Worm (Caenorhabditis elegans) whole organism, early embryonic: Measurements from ENCODE around the gene mrps-9.

ENCODE experiments used
- F13C5.2 ChIP-seq: sonication (generic microtip); optimal IDR thresholded peaks from 2 replicates; lab custom pipeline; 2017; ENCODE audit warnings: mild to moderate bottlenecking, missing genetic modification characterization, inconsistent platforms, missing compliant biosample characterization
- aly-1 ChIP-seq: sonication (generic microtip); optimal IDR thresholded peaks from 2 replicates; lab custom pipeline; 2016; ENCODE audit warnings: missing genetic modification characterization, missing compliant biosample characterization
- ama-1 ChIP-seq: fragments of 150-350 bp; optimal IDR thresholded peaks from 2 replicates; lab custom pipeline; 2014
- ceh-13 ChIP-seq: fragments of 200-800 bp; sonication (Bioruptor generic); optimal IDR thresholded peaks from 2 replicates; lab custom pipeline; 2018; ENCODE audit warnings: mild to moderate bottlenecking, missing genetic modification characterization, missing compliant biosample characterization
- ets-7 ChIP-seq: sonication (generic microtip); optimal IDR thresholded peaks from 2 replicates; lab custom pipeline; 2016; ENCODE audit warnings: missing genotype, missing genetic modification characterization, missing compliant biosample characterization
- flt-1 ChIP-seq: fragments of 200-800 bp; sonication (Bioruptor generic); IDR thresholded peaks from 2 replicates; pipeline ENCODE4 v1.3.6; 2022; ENCODE audit warnings: missing genetic modification characterization, missing compliant biosample characterization
- hmbx-1 ChIP-seq: sonication (generic microtip); optimal IDR thresholded peaks from 2 replicates; lab custom pipeline; 2016; ENCODE audit warnings: mild to moderate bottlenecking, missing genetic modification characterization, missing compliant biosample characterization
- hmg-4 ChIP-seq: fragments of 200-800 bp; sonication (Bioruptor generic); optimal IDR thresholded peaks from 2 replicates; lab custom pipeline; 2018; ENCODE audit warnings: mild to moderate bottlenecking, missing genetic modification characterization, missing compliant biosample characterization
- sea-1 ChIP-seq: fragments of 200-800 bp; sonication (Bioruptor generic); conservative IDR thresholded peaks from 2 replicates; pipeline ENCODE4 v1.3.6; 2022; ENCODE audit warnings: missing genetic modification characterization, missing compliant biosample characterization
- tbx-37 ChIP-seq: fragments of 200-800 bp; sonication (Bioruptor generic); conservative IDR thresholded peaks from 2 replicates; pipeline ENCODE4 v1.3.6; 2022; ENCODE audit warnings: missing genetic modification reagents, missing genetic modification characterization, missing compliant biosample characterization

DNA sequence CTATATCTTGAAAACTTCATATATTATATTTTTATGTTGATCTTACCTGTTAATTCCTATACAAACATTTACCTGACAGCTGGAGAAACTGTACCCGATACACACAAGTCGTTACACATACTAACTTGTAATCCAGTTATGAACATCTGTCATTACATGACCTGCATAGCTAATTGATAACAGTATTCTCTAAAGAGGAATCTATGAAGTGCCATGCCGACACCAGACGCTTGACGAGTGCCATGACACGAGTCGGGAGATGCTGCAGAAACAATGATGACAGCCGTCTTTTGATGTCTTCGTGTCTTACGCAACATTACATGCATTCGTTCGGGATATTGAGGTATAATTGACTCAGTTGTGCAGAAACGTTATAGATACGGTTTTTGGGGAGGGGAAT is 45.8 kb upstream of the mrps-9 start:
- TF ChIP-seq flt-1 (GFP tag; lab: Robert Waterston, UW), result no peak
- no peak for TF ChIP-seq sea-1 (GFP tag; lab: Robert Waterston, UW)
- no peak for TF ChIP-seq tbx-37 (GFP tag; lab: Robert Waterston, UW)
- no peak for TF ChIP-seq ets-7
- TF ChIP-seq hmbx-1 (tag; lab: Kevin White, UChicago), result no peak
- no peak for TF ChIP-seq ama-1
- TF ChIP-seq aly-1 (tag; lab: Kevin White, UChicago), result no peak
- no peak for TF ChIP-seq hmg-4 (GFP tag; lab: Kevin White, UChicago)
- TF ChIP-seq ceh-13 (GFP tag; lab: Kevin White, UChicago), result no peak
- no peak for TF ChIP-seq F13C5.2 (tag; lab: Kevin White, UChicago)
